Worm (Caenorhabditis elegans): Measurements from ENCODE around the gene nra-1.

DNA sequence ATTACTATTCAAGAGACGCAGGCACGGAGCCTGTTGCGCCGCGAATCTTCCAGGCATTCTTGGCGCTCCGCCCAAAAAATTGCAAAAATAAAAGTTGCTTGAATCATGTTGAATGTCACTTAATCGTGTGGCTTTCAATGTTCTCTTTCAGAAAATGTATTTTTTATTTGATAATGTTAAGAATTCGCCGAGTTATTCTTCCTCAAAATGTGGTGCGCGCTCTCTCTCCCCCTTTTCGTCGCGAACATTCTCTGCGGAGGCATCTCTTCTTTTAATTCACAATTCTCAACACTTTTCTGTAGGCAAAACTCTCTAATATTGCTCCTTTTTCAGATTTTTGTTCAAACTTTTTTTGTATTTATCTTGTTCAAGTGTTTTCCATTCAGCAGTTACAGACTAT, 5.6 kb downstream of the nra-1 start:
- TF ChIP-seq tra-4 (tag; optimal IDR thresholded peaks at IDR 0.05), result peak; percentile 73
- TF ChIP-seq ama-1 (optimal IDR thresholded peaks at IDR 0.05), result no peak
- TF ChIP-seq tbx-37 (GFP tag; conservative IDR thresholded peaks at IDR 0.05), result no peak
- no peak for TF ChIP-seq ets-7 (tag; optimal IDR thresholded peaks at IDR 0.05)
- TF ChIP-seq flt-1 (GFP tag; IDR thresholded peaks at IDR 0.05), result peak; percentile 67
- peak; percentile 96 for TF ChIP-seq F13C5.2 (tag; optimal IDR thresholded peaks at IDR 0.05)
- no peak for TF ChIP-seq tbx-11 (GFP tag; IDR thresholded peaks at IDR 0.05)
- TF ChIP-seq ceh-36 (tag; optimal IDR thresholded peaks at IDR 0.05), result peak; percentile 57
- TF ChIP-seq hmbx-1 (tag; optimal IDR thresholded peaks at IDR 0.05), result peak; percentile 69

All from whole organism, early embryonic.